Worm (Caenorhabditis elegans) whole organism, L4/young adult: ENCODE results near the gene ZC190.6.

Experiments
- dao-5 ChIP-seq: sonication (generic microtip); optimal IDR thresholded peaks from 2 replicates; lab custom pipeline; 2016; ENCODE audit warnings: missing genotype, missing genetic modification characterization, moderate library complexity, missing compliant biosample characterization
- him-1 ChIP-seq: sonication (generic microtip); optimal IDR thresholded peaks from 2 replicates; lab custom pipeline; 2016; ENCODE audit warnings: missing genotype, missing genetic modification reagents, missing genetic modification characterization, missing compliant biosample characterization

DNA sequence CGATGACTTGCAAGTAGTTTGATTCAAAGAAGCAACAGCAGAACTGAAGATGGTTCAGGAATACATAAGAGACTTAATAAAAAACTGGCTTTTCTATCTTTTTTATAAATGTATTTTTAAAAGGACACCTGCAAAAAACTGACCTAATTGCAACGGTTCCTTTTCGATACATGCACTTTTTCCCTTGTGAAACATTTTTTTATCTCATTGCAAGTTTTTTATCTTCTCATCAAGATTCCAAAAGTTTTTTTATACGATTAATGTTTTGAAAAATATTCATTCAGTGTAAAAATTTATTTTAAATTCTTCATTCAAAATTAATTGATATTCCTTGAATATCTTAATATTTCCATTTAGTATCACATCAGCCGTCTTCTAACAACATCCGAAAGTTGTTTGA is 41.5 kb downstream of the ZC190.6 start, which contains the start of gene oac-29:
- TF ChIP-seq him-1 (tag; lab: Kevin White, UChicago) (no peak), dao-5 (tag; lab: Kevin White, UChicago) (no peak)
